Worm (Caenorhabditis elegans): ENCODE data around the gene gmap-1.

gmap-1 gene

ce11 chrX:12965163-12965562, 30.4 kb upstream of the gmap-1 start, which contains the start of gene frpr-2:
frpr-2 (plus strand) TSS chrX:12965463.
- no peak for TF ChIP-seq ceh-36 (tag; optimal IDR thresholded peaks at IDR 0.05)
- no peak for TF ChIP-seq B0310.2 (tag; optimal IDR thresholded peaks at IDR 0.05)

- TF ChIP-seq tbx-11 (GFP tag; IDR thresholded peaks at IDR 0.05), result no peak
- no peak for TF ChIP-seq tbx-37 (GFP tag; conservative IDR thresholded peaks at IDR 0.05)
- no peak for TF ChIP-seq ama-1 (optimal IDR thresholded peaks at IDR 0.05)
- no peak for TF ChIP-seq aly-1 (tag; optimal IDR thresholded peaks at IDR 0.05)
- TF ChIP-seq ceh-36 (tag; optimal IDR thresholded peaks at IDR 0.05), result no peak
- no peak for TF ChIP-seq B0310.2 (tag; optimal IDR thresholded peaks at IDR 0.05)
- TF ChIP-seq ceh-13 (GFP tag; optimal IDR thresholded peaks at IDR 0.05), result no peak
- no peak for TF ChIP-seq tra-4 (tag; optimal IDR thresholded peaks at IDR 0.05)
- TF ChIP-seq F13C5.2 (tag; optimal IDR thresholded peaks at IDR 0.05), result no peak
- TF ChIP-seq hmg-4 (GFP tag; optimal IDR thresholded peaks at IDR 0.05), result no peak
- TF ChIP-seq scrt-1 (GFP tag; IDR thresholded peaks at IDR 0.05), result no peak
- TF ChIP-seq sea-1 (GFP tag; conservative IDR thresholded peaks at IDR 0.05), result no peak
- TF ChIP-seq flt-1 (GFP tag; IDR thresholded peaks at IDR 0.05), result no peak
- TF ChIP-seq hnd-1 (tag; optimal IDR thresholded peaks at IDR 0.05), result no peak
- TF ChIP-seq hmbx-1 (tag; optimal IDR thresholded peaks at IDR 0.05), result no peak
- TF ChIP-seq pes-1 (GFP tag; IDR thresholded peaks at IDR 0.05), result no peak
- TF ChIP-seq ets-7 (tag; optimal IDR thresholded peaks at IDR 0.05), result no peak
Measured at ce11 chrX:12958897-12959296, 24.1 kb upstream of the gmap-1 start.

ce11 chrX:12951175-12951574, 16.4 kb upstream of the gmap-1 start:
- no peak for TF ChIP-seq ceh-13 (GFP tag; optimal IDR thresholded peaks at IDR 0.05)
- TF ChIP-seq hnd-1 (tag; optimal IDR thresholded peaks at IDR 0.05), result no peak
- TF ChIP-seq F13C5.2 (tag; optimal IDR thresholded peaks at IDR 0.05), result no peak
- TF ChIP-seq aly-1 (tag; optimal IDR thresholded peaks at IDR 0.05), result no peak
- no peak for TF ChIP-seq hmg-4 (GFP tag; optimal IDR thresholded peaks at IDR 0.05)
- TF ChIP-seq tbx-37 (GFP tag; conservative IDR thresholded peaks at IDR 0.05), result no peak
- TF ChIP-seq flt-1 (GFP tag; IDR thresholded peaks at IDR 0.05), result no peak
- TF ChIP-seq ama-1 (optimal IDR thresholded peaks at IDR 0.05), result no peak
- TF ChIP-seq hmbx-1 (tag; optimal IDR thresholded peaks at IDR 0.05), result no peak
- no peak for TF ChIP-seq B0310.2 (tag; optimal IDR thresholded peaks at IDR 0.05)
- TF ChIP-seq tra-4 (tag; optimal IDR thresholded peaks at IDR 0.05), result no peak
- TF ChIP-seq ets-7 (tag; optimal IDR thresholded peaks at IDR 0.05), result no peak
- TF ChIP-seq tbx-11 (GFP tag; IDR thresholded peaks at IDR 0.05), result no peak
- TF ChIP-seq ceh-36 (tag; optimal IDR thresholded peaks at IDR 0.05), result no peak
- no peak for TF ChIP-seq sea-1 (GFP tag; conservative IDR thresholded peaks at IDR 0.05)
- TF ChIP-seq scrt-1 (GFP tag; IDR thresholded peaks at IDR 0.05), result no peak
- TF ChIP-seq pes-1 (GFP tag; IDR thresholded peaks at IDR 0.05), result no peak

ce11 chrX:12946533-12946932, 11.8 kb upstream of the gmap-1 start, which contains the start of gene C05E7.3:
C05E7.3 (minus strand) TSS chrX:12946633.
- no peak for TF ChIP-seq hnd-1 (tag; optimal IDR thresholded peaks at IDR 0.05)
- no peak for TF ChIP-seq ceh-36 (tag; optimal IDR thresholded peaks at IDR 0.05)
- no peak for TF ChIP-seq B0310.2 (tag; optimal IDR thresholded peaks at IDR 0.05)

ce11 chrX:12944661-12945060, 9.9 kb upstream of the gmap-1 start:
- no peak for TF ChIP-seq aly-1 (tag; optimal IDR thresholded peaks at IDR 0.05)
- TF ChIP-seq ceh-36 (tag; optimal IDR thresholded peaks at IDR 0.05), result no peak
- TF ChIP-seq tra-4 (tag; optimal IDR thresholded peaks at IDR 0.05), result no peak
- no peak for TF ChIP-seq pes-1 (GFP tag; IDR thresholded peaks at IDR 0.05)
- no peak for TF ChIP-seq hnd-1 (tag; optimal IDR thresholded peaks at IDR 0.05)
- TF ChIP-seq ceh-13 (GFP tag; optimal IDR thresholded peaks at IDR 0.05), result no peak
- no peak for TF ChIP-seq ama-1 (optimal IDR thresholded peaks at IDR 0.05)
- TF ChIP-seq flt-1 (GFP tag; IDR thresholded peaks at IDR 0.05), result no peak
- no peak for TF ChIP-seq hmbx-1 (tag; optimal IDR thresholded peaks at IDR 0.05)
- TF ChIP-seq sea-1 (GFP tag; conservative IDR thresholded peaks at IDR 0.05), result no peak
- no peak for TF ChIP-seq ets-7 (tag; optimal IDR thresholded peaks at IDR 0.05)
- TF ChIP-seq hmg-4 (GFP tag; optimal IDR thresholded peaks at IDR 0.05), result no peak
- no peak for TF ChIP-seq scrt-1 (GFP tag; IDR thresholded peaks at IDR 0.05)
- no peak for TF ChIP-seq B0310.2 (tag; optimal IDR thresholded peaks at IDR 0.05)
- TF ChIP-seq F13C5.2 (tag; optimal IDR thresholded peaks at IDR 0.05), result no peak
- TF ChIP-seq tbx-11 (GFP tag; IDR thresholded peaks at IDR 0.05), result no peak

ce11 chrX:12943166-12943565, 8.4 kb upstream of the gmap-1 start, which contains the start of gene gmap-2:
gmap-2 (minus strand) TSS chrX:12943266.
- TF ChIP-seq hnd-1 (tag; optimal IDR thresholded peaks at IDR 0.05), result no peak
- TF ChIP-seq flt-1 (GFP tag; IDR thresholded peaks at IDR 0.05), result no peak
- TF ChIP-seq B0310.2 (tag; optimal IDR thresholded peaks at IDR 0.05), result no peak
- TF ChIP-seq tra-4 (tag; optimal IDR thresholded peaks at IDR 0.05), result no peak

- no peak for TF ChIP-seq ceh-36 (tag; optimal IDR thresholded peaks at IDR 0.05)
- TF ChIP-seq pes-1 (GFP tag; IDR thresholded peaks at IDR 0.05), result no peak
- no peak for TF ChIP-seq flt-1 (GFP tag; IDR thresholded peaks at IDR 0.05)
Measured at ce11 chrX:12942296-12942695, 7.5 kb upstream of the gmap-1 start.

ce11 chrX:12940811-12941210, 6.0 kb upstream of the gmap-1 start, which contains the start of gene gmap-3:
gmap-3 (minus strand) TSS chrX:12940958.
- TF ChIP-seq F13C5.2 (tag; optimal IDR thresholded peaks at IDR 0.05), result no peak
- no peak for TF ChIP-seq hmbx-1 (tag; optimal IDR thresholded peaks at IDR 0.05)
- no peak for TF ChIP-seq pes-1 (GFP tag; IDR thresholded peaks at IDR 0.05)
- TF ChIP-seq sea-1 (GFP tag; conservative IDR thresholded peaks at IDR 0.05), result no peak
- TF ChIP-seq aly-1 (tag; optimal IDR thresholded peaks at IDR 0.05), result no peak
- TF ChIP-seq ama-1 (optimal IDR thresholded peaks at IDR 0.05), result no peak
- TF ChIP-seq scrt-1 (GFP tag; IDR thresholded peaks at IDR 0.05), result no peak
- no peak for TF ChIP-seq tra-4 (tag; optimal IDR thresholded peaks at IDR 0.05)
- no peak for TF ChIP-seq ets-7 (tag; optimal IDR thresholded peaks at IDR 0.05)
- no peak for TF ChIP-seq ceh-13 (GFP tag; optimal IDR thresholded peaks at IDR 0.05)
- no peak for TF ChIP-seq hmg-4 (GFP tag; optimal IDR thresholded peaks at IDR 0.05)
- TF ChIP-seq B0310.2 (tag; optimal IDR thresholded peaks at IDR 0.05), result no peak
- TF ChIP-seq ceh-36 (tag; optimal IDR thresholded peaks at IDR 0.05), result no peak
- TF ChIP-seq hnd-1 (tag; optimal IDR thresholded peaks at IDR 0.05), result no peak
- TF ChIP-seq tbx-37 (GFP tag; conservative IDR thresholded peaks at IDR 0.05), result no peak
- no peak for TF ChIP-seq tbx-11 (GFP tag; IDR thresholded peaks at IDR 0.05)
- no peak for TF ChIP-seq flt-1 (GFP tag; IDR thresholded peaks at IDR 0.05)
